Fruit fly (Drosophila melanogaster): ENCODE measurements around the gene CkIIalpha-i1.

The CkIIalpha-i1 gene

dm6 chr3L:15787406-15787805, 29.4 kb upstream of the CkIIalpha-i1 start (continued):
- TF ChIP-seq ind (GFP tag; optimal IDR thresholded peaks at IDR 0.05) (peak; percentile 21), D (optimal IDR thresholded peaks at IDR 0.05) (no peak), D (GFP tag; optimal IDR thresholded peaks at IDR 0.05) (peak; percentile 70), Neu2 (GFP tag; optimal IDR thresholded peaks at IDR 0.05; ENCODE audit: borderline replicate concordance) (no peak), CrebB (tag; optimal IDR thresholded peaks at IDR 0.05) (no peak), CG7745 (tag; optimal IDR thresholded peaks at IDR 0.05) (no peak), tup (GFP tag; optimal IDR thresholded peaks at IDR 0.05) (no peak), CG10267 (tag; optimal IDR thresholded peaks at IDR 0.05) (peak; percentile 79), CG33213 (GFP tag; optimal IDR thresholded peaks at IDR 0.05) (no peak), insv (GFP tag; optimal IDR thresholded peaks at IDR 0.05) (no peak), CG10147 (GFP tag; optimal IDR thresholded peaks at IDR 0.05) (peak; percentile 37), CG3407 (GFP tag; optimal IDR thresholded peaks at IDR 0.05) (peak; percentile 39), CG17829 (tag; optimal IDR thresholded peaks at IDR 0.05) (peak; percentile 86), CG7556 (GFP tag; optimal IDR thresholded peaks at IDR 0.05) (peak; percentile 77), CG8281 (tag; optimal IDR thresholded peaks at IDR 0.05) (peak; percentile 4), bsh (GFP tag; optimal IDR thresholded peaks at IDR 0.05) (peak in 1 of 2 experiments; percentile 81), CG3847 (GFP tag; IDR thresholded peaks at IDR 0.05) (no peak), CG9437 (GFP tag; optimal IDR thresholded peaks at IDR 0.05) (peak; percentile 44), ken (GFP tag; IDR thresholded peaks at IDR 0.05) (no peak), CG6254 (GFP tag; optimal IDR thresholded peaks at IDR 0.05) (peak; percentile 31), CG1603 (tag; optimal IDR thresholded peaks at IDR 0.05) (no peak), CG12155 (GFP tag; optimal IDR thresholded peaks at IDR 0.05) (no peak), Chrac-16 (GFP tag; optimal IDR thresholded peaks at IDR 0.05) (peak; percentile 44), CG6689 (GFP tag; IDR thresholded peaks at IDR 0.05) (peak; percentile 67), pan (optimal IDR thresholded peaks at IDR 0.05) (no peak), pan (GFP tag; optimal IDR thresholded peaks at IDR 0.05 in 1 of 2, IDR thresholded peaks at IDR 0.05 in 1 of 2) (no peak), H15 (GFP tag; IDR thresholded peaks at IDR 0.05) (no peak), NFAT (GFP tag; IDR thresholded peaks at IDR 0.05) (no peak), pfk (GFP tag; optimal IDR thresholded peaks at IDR 0.05) (no peak), dysf (GFP tag; IDR thresholded peaks at IDR 0.05) (no peak), Ravus (GFP tag; IDR thresholded peaks at IDR 0.05) (no peak), Poxn (GFP tag; IDR thresholded peaks at IDR 0.05) (no peak), zfh1 (GFP tag; IDR thresholded peaks at IDR 0.05) (no peak), crc (GFP tag; optimal IDR thresholded peaks at IDR 0.05) (no peak), psq (GFP tag; optimal IDR thresholded peaks at IDR 0.05) (no peak), Drgx (GFP tag; IDR thresholded peaks at IDR 0.05) (no peak), CG14965 (GFP tag; optimal IDR thresholded peaks at IDR 0.05; ENCODE audit: borderline replicate concordance) (no peak), CG2202 (tag; optimal IDR thresholded peaks at IDR 0.05) (peak; percentile 43), gro (GFP tag; optimal IDR thresholded peaks at IDR 0.05) (no peak), org-1 (GFP tag; optimal IDR thresholded peaks at IDR 0.05) (peak; percentile 22), wor (GFP tag; IDR thresholded peaks at IDR 0.05) (no peak), ato (GFP tag; IDR thresholded peaks at IDR 0.05; ENCODE audit: partially characterized antibody) (no peak), CG10431 (GFP tag; optimal IDR thresholded peaks at IDR 0.05) (no peak), Atf6 (GFP tag; IDR thresholded peaks at IDR 0.05) (no peak), CG7271 (tag; optimal IDR thresholded peaks at IDR 0.05) (peak; percentile 61), scrt (GFP tag; optimal IDR thresholded peaks at IDR 0.05) (peak; percentile 27), CG6854 (GFP tag; optimal IDR thresholded peaks at IDR 0.05) (peak; percentile 23), HLH3B (GFP tag; IDR thresholded peaks at IDR 0.05) (peak; percentile 38; the same call in 1 of the 2 replicates), CG6765 (GFP tag; optimal IDR thresholded peaks at IDR 0.05) (no peak), CG1647 (GFP tag; optimal IDR thresholded peaks at IDR 0.05) (no peak), HLHmδ (GFP tag; optimal IDR thresholded peaks at IDR 0.05) (no peak), bigmax (GFP tag; optimal IDR thresholded peaks at IDR 0.05) (no peak)
